Worm (Caenorhabditis elegans): ENCODE measurements around the gene srw-138.

srw-138 gene

ce11 chrV:2962960-2963359 is at the start of gene srw-138:
TSS of gene srw-138 (minus strand) at chrV:2963060.
- TF ChIP-seq T22C8.4 (GFP tag; IDR thresholded peaks at IDR 0.05) (no peak), ztf-29 (GFP tag; IDR thresholded peaks at IDR 0.05) (no peak), tab-1 (GFP tag; IDR thresholded peaks at IDR 0.05) (no peak)

- TF ChIP-seq flt-1 (GFP tag; IDR thresholded peaks at IDR 0.05) (no peak), cog-1 (tag; optimal IDR thresholded peaks at IDR 0.05) (no peak), ztf-23 (GFP tag; IDR thresholded peaks at IDR 0.05) (no peak), med-1 (GFP tag; optimal IDR thresholded peaks at IDR 0.05; ENCODE audit: insufficient read depth) (no peak), ref-1 (GFP tag; conservative IDR thresholded peaks at IDR 0.05) (no peak), klf-2 (GFP tag; conservative IDR thresholded peaks at IDR 0.05) (no peak), ztf-29 (GFP tag; IDR thresholded peaks at IDR 0.05) (no peak), T22C8.4 (GFP tag; IDR thresholded peaks at IDR 0.05) (no peak), tab-1 (GFP tag; IDR thresholded peaks at IDR 0.05) (no peak)
Measured at ce11 chrV:3011394-3011793, 48.5 kb upstream of the srw-138 start, which contains the start of gene srw-135. TSS of gene srw-135 (minus strand) at chrV:3011494.

- no peak for TF ChIP-seq med-1 (GFP tag; optimal IDR thresholded peaks at IDR 0.05; ENCODE audit: insufficient read depth)
- TF ChIP-seq cog-1 (tag; optimal IDR thresholded peaks at IDR 0.05): no peak
- no peak for TF ChIP-seq tab-1 (GFP tag; IDR thresholded peaks at IDR 0.05)
- TF ChIP-seq klf-2 (GFP tag; conservative IDR thresholded peaks at IDR 0.05): no peak
- TF ChIP-seq T22C8.4 (GFP tag; IDR thresholded peaks at IDR 0.05): no peak
- no peak for TF ChIP-seq flt-1 (GFP tag; IDR thresholded peaks at IDR 0.05)
Measured at ce11 chrV:3010468-3010867, 47.6 kb upstream of the srw-138 start, which contains the start of gene srw-136. TSS of gene srw-136 (minus strand) at chrV:3010568.

DNA sequence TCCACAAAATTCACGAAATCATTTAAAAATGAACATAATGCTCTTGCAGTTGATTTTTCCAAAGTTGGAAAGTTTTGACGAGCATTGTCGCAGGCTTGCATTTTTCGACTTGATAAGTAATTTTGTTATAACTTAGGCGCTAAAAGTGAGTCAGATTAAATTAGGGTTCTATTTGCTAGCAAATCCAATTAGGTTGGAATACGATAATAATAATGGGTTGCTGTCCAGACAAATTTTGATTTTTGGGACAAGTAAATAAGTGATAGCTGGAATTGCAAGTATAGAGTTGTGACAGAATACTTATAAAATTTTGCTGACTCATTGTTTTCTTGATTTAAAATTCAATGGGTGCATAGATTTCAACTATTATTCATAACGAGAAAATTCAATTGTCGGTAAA is 43.1 kb upstream of the srw-138 start, which contains the start of gene srw-112:
Gene srw-112 (minus strand): TSS at position 101 of the 400 bp plus-strand sequence.
- TF ChIP-seq T22C8.4 (GFP tag; IDR thresholded peaks at IDR 0.05) (no peak), ztf-23 (GFP tag; IDR thresholded peaks at IDR 0.05) (no peak), med-1 (GFP tag; optimal IDR thresholded peaks at IDR 0.05; ENCODE audit: insufficient read depth) (no peak), klf-2 (GFP tag; conservative IDR thresholded peaks at IDR 0.05) (no peak), tab-1 (GFP tag; IDR thresholded peaks at IDR 0.05) (no peak), flt-1 (GFP tag; IDR thresholded peaks at IDR 0.05) (no peak), cog-1 (tag; optimal IDR thresholded peaks at IDR 0.05) (no peak), ref-1 (GFP tag; conservative IDR thresholded peaks at IDR 0.05) (no peak), ztf-29 (GFP tag; IDR thresholded peaks at IDR 0.05) (no peak)

- TF ChIP-seq cog-1 (tag; optimal IDR thresholded peaks at IDR 0.05) (no peak), ztf-23 (GFP tag; IDR thresholded peaks at IDR 0.05) (no peak), ztf-29 (GFP tag; IDR thresholded peaks at IDR 0.05) (no peak), tab-1 (GFP tag; IDR thresholded peaks at IDR 0.05) (no peak), klf-2 (GFP tag; conservative IDR thresholded peaks at IDR 0.05) (no peak)
Measured at ce11 chrV:2999736-3000135, 36.9 kb upstream of the srw-138 start, which contains the start of gene srw-119. TSS of gene srw-119 (minus strand) at chrV:2999836.

DNA sequence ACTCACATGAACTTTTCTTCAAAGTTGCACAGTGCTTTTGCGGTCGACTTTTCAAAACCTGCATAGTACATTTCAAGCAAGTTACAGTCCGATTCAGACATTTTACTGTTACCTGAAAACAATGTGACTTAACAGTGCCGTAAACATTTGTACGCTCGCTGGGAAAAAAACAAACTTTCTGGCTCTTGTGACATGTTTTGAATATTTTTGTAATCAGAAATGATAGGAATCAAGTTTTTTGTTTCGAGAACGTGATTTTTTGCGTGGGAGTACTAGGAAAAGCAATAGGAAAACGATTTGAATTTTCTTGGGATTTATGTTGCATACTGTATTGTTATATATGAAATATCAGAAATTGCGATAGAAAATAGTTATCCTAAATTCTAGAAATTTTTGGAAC is 33.2 kb upstream of the srw-138 start, which contains the start of gene srw-120:
Gene srw-120 (minus strand): TSS at position 101 of the 400 bp plus-strand sequence.
- TF ChIP-seq ztf-29 (GFP tag; IDR thresholded peaks at IDR 0.05): no peak
- TF ChIP-seq ztf-23 (GFP tag; IDR thresholded peaks at IDR 0.05): no peak
- no peak for TF ChIP-seq med-1 (GFP tag; optimal IDR thresholded peaks at IDR 0.05; ENCODE audit: insufficient read depth)
- no peak for TF ChIP-seq klf-2 (GFP tag; conservative IDR thresholded peaks at IDR 0.05)
- no peak for TF ChIP-seq ref-1 (GFP tag; conservative IDR thresholded peaks at IDR 0.05)
- TF ChIP-seq T22C8.4 (GFP tag; IDR thresholded peaks at IDR 0.05): no peak
- no peak for TF ChIP-seq tab-1 (GFP tag; IDR thresholded peaks at IDR 0.05)
- TF ChIP-seq cog-1 (tag; optimal IDR thresholded peaks at IDR 0.05): no peak
- no peak for TF ChIP-seq flt-1 (GFP tag; IDR thresholded peaks at IDR 0.05)

DNA sequence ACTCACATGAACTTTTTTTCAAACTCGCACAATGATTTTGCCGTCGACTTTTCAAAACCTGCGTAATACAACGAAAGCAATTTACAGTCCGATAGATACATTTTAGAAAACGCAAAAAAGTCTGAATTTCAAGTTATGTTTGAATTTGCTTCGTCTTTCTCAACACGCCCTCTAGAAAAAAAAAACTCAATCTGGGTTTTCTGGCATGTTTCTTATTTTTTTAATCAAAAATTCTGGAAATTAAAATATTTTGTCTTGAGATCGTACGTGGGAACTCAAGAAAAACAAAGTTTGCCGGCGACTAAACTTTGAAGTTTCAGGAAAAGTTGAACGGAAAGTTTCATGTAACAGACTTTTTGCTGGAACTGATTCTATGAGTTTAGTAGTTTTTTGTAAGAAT is 31.0 kb upstream of the srw-138 start, which contains the start of gene srw-115:
Gene srw-115 (minus strand): TSS at position 101 of the 400 bp plus-strand sequence.
- TF ChIP-seq med-1 (GFP tag; optimal IDR thresholded peaks at IDR 0.05; ENCODE audit: insufficient read depth) (no peak), klf-2 (GFP tag; conservative IDR thresholded peaks at IDR 0.05) (no peak), tab-1 (GFP tag; IDR thresholded peaks at IDR 0.05) (no peak), T22C8.4 (GFP tag; IDR thresholded peaks at IDR 0.05) (no peak), cog-1 (tag; optimal IDR thresholded peaks at IDR 0.05) (no peak), ztf-29 (GFP tag; IDR thresholded peaks at IDR 0.05) (no peak), ztf-23 (GFP tag; IDR thresholded peaks at IDR 0.05) (no peak), ref-1 (GFP tag; conservative IDR thresholded peaks at IDR 0.05) (no peak), flt-1 (GFP tag; IDR thresholded peaks at IDR 0.05) (no peak)

- TF ChIP-seq tab-1 (GFP tag; IDR thresholded peaks at IDR 0.05) (no peak), T22C8.4 (GFP tag; IDR thresholded peaks at IDR 0.05) (no peak), ref-1 (GFP tag; conservative IDR thresholded peaks at IDR 0.05) (no peak), ztf-29 (GFP tag; IDR thresholded peaks at IDR 0.05) (no peak), ztf-23 (GFP tag; IDR thresholded peaks at IDR 0.05) (no peak), cog-1 (tag; optimal IDR thresholded peaks at IDR 0.05) (no peak), flt-1 (GFP tag; IDR thresholded peaks at IDR 0.05) (no peak), med-1 (GFP tag; optimal IDR thresholded peaks at IDR 0.05; ENCODE audit: insufficient read depth) (no peak), klf-2 (GFP tag; conservative IDR thresholded peaks at IDR 0.05) (no peak)
Measured at ce11 chrV:2992060-2992459, 29.2 kb upstream of the srw-138 start.

ce11 chrV:2991485-2991884 is 28.6 kb upstream of the srw-138 start, which contains the start of gene srw-121:
TSS of gene srw-121 (minus strand) at chrV:2991585.
- TF ChIP-seq ref-1 (GFP tag; conservative IDR thresholded peaks at IDR 0.05) (no peak), T22C8.4 (GFP tag; IDR thresholded peaks at IDR 0.05) (no peak), tab-1 (GFP tag; IDR thresholded peaks at IDR 0.05) (no peak), klf-2 (GFP tag; conservative IDR thresholded peaks at IDR 0.05) (no peak), ztf-23 (GFP tag; IDR thresholded peaks at IDR 0.05) (no peak), ztf-29 (GFP tag; IDR thresholded peaks at IDR 0.05) (no peak), flt-1 (GFP tag; IDR thresholded peaks at IDR 0.05) (no peak), cog-1 (tag; optimal IDR thresholded peaks at IDR 0.05) (no peak), med-1 (GFP tag; optimal IDR thresholded peaks at IDR 0.05; ENCODE audit: insufficient read depth) (no peak)

- TF ChIP-seq klf-2 (GFP tag; conservative IDR thresholded peaks at IDR 0.05) (no peak), ztf-23 (GFP tag; IDR thresholded peaks at IDR 0.05) (no peak), ztf-29 (GFP tag; IDR thresholded peaks at IDR 0.05) (no peak), T22C8.4 (GFP tag; IDR thresholded peaks at IDR 0.05) (no peak), ref-1 (GFP tag; conservative IDR thresholded peaks at IDR 0.05) (no peak), flt-1 (GFP tag; IDR thresholded peaks at IDR 0.05) (no peak), tab-1 (GFP tag; IDR thresholded peaks at IDR 0.05) (no peak), med-1 (GFP tag; optimal IDR thresholded peaks at IDR 0.05; ENCODE audit: insufficient read depth) (no peak), cog-1 (tag; optimal IDR thresholded peaks at IDR 0.05) (no peak)
Measured at ce11 chrV:2987407-2987806, 24.5 kb upstream of the srw-138 start, which contains the start of gene srh-85. TSS of gene srh-85 (minus strand) at chrV:2987507.
